Worm (Caenorhabditis elegans): ENCODE measurements around the gene inft-2.

inft-2 gene

DNA sequence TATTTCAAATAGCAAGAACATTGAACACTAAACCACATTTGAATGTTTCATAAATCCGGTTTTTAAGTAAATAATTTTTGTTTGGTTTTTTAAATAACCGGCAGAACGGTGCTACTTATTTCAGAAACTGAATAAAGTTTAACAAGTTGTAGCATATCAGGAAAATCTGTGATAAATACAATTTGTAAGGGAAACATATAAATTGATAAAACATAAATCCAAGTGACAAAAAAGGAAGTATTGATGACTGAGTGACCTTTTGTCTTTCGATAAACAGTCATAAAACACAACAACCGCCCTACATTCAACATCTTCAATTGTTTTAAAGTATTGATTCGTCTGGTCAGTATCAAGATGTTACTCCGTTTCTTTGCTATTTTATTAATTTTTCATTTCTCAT, 6.8 kb upstream of the inft-2 start, which contains the start of gene far-5:
Gene far-5, plus strand, starts transcription at position 301 of the 400 bp plus-strand sequence.
- peak in 1 of 6 experiments; percentile 29 for TF ChIP-seq elt-3 (tag; optimal IDR thresholded peaks at IDR 0.05)
- TF ChIP-seq aly-2 (tag; optimal IDR thresholded peaks at IDR 0.05) = no peak
- TF ChIP-seq blmp-1 (tag; optimal IDR thresholded peaks at IDR 0.05) = peak; percentile 30

DNA sequence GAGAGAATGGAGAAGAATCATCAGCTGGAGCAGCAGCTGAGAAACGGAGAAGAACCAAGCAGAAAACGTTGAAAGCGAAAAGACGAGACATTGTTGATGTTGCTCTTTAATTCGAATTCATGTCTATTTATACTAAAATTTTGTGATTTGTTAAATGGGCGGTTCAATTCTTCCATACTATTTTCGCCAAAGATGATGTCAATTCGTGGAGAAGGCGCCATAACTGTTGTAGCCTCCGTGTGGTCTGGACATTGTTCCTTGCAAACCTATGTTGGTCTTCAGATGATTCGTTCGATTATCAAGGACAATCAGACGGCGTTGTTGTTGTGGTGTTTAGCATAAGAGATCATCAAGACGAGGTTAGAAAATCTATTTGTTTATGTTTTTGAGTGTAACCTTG, 4.7 kb upstream of the inft-2 start, which contains the start of gene far-3:
Gene far-3, minus strand, starts transcription at position 101 of the 400 bp plus-strand sequence.
- TF ChIP-seq irx-1 (tag; optimal IDR thresholded peaks at IDR 0.05) (no peak), hpl-2 (GFP tag; optimal IDR thresholded peaks at IDR 0.05) (no peak), unc-98 (GFP tag; IDR thresholded peaks at IDR 0.05) (no peak), nhr-76 (tag; optimal IDR thresholded peaks at IDR 0.05) (no peak), mep-1 (tag; optimal IDR thresholded peaks at IDR 0.05) (no peak), fos-1 (tag; optimal IDR thresholded peaks at IDR 0.05) (no peak), ztf-4 (tag; optimal IDR thresholded peaks at IDR 0.05) (no peak), nhr-12 (tag; optimal IDR thresholded peaks at IDR 0.05) (no peak), C16A3.4 (tag; optimal IDR thresholded peaks at IDR 0.05) (no peak), ceh-8 (GFP tag; optimal IDR thresholded peaks at IDR 0.05) (no peak), C34B4.2 (tag; optimal IDR thresholded peaks at IDR 0.05) (no peak), alr-1 (tag; optimal IDR thresholded peaks at IDR 0.05; ENCODE audit: borderline replicate concordance) (no peak), nhr-11 (tag; optimal IDR thresholded peaks at IDR 0.05) (no peak), mdl-1 (tag; optimal IDR thresholded peaks at IDR 0.05) (no peak), nhr-77 (tag; optimal IDR thresholded peaks at IDR 0.05) (no peak), nhr-47 (tag; optimal IDR thresholded peaks at IDR 0.05) (no peak)

DNA sequence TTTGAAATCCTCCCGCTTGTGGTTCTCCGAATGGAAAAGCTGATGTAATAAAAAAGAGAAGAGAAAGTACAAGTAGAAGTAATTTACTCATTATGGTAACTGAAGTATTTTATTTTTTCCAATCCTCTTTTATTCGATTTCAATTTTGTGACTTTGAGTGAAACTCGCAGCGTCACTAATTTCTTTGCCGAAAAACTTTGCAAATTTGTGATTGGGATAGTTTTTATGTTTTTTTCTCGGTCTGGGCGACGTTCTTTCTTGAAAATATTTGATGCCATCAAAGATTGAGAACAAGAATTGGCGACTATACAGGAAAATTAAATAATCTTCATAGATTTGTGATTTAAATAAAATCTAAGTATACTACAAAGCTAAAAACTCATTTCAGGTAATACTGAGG, 2.6 kb upstream of the inft-2 start, which contains the start of gene far-4:
Gene far-4, minus strand, starts transcription at position 101 of the 400 bp plus-strand sequence.
- no peak for TF ChIP-seq ceh-90 (tag; optimal IDR thresholded peaks at IDR 0.05)

DNA sequence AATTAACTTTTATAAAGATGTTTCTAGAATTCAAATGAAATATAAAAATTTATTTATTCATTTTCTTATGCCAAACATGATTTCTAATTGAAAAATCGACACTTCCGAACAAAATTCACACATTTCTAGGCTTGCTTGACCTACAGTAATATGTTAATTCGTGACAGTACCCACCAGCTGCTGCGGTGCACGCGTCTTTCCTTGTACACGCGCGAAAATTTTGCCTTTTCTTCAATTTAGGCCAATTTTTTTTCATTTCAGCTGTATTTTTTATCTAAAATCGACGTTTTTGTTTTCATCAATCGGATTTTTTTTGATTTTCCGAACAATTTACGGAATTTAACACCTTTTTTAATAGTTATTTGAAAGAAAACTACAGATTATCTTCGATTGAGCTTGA, 2.0 kb upstream of the inft-2 start:
- no peak for TF ChIP-seq dpl-1 (GFP tag; optimal IDR thresholded peaks at IDR 0.05)
- no peak for TF ChIP-seq F16B12.6 (tag; optimal IDR thresholded peaks at IDR 0.05)
- no peak for TF ChIP-seq ceh-8 (GFP tag; optimal IDR thresholded peaks at IDR 0.05)
- no peak for TF ChIP-seq sptf-1 (tag; optimal IDR thresholded peaks at IDR 0.05)

DNA sequence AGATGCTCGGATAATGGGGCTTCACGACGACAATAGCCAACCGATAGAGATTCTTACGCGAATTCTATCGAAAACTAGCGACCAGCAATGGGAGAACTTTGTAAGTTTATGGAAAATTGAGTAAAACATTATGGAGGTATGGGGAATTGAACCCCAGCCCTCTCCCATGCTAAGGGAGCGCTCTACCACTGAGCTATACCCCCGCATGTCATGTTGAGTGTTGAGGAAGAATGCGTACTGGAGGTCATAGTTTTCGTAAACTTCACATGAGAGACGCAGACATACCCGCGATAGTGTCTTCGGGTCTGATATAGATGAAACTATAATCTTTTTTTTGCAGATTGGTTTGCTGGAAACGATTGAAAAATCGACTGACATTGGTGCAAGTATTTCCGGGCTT, 1.3 kb downstream of the inft-2 start:
- peak; percentile 59 for TF ChIP-seq unc-130 (tag; optimal IDR thresholded peaks at IDR 0.05)
- no peak for TF ChIP-seq Y116A8C.19 (tag; optimal IDR thresholded peaks at IDR 0.05; ENCODE audit: borderline replicate concordance)
- TF ChIP-seq dpl-1 (GFP tag; optimal IDR thresholded peaks at IDR 0.05) = peak in 2 of 3 experiments; percentile 47 to 67
- no peak for TF ChIP-seq ama-1 (optimal IDR thresholded peaks at IDR 0.05)
- TF ChIP-seq nhr-12 (tag; optimal IDR thresholded peaks at IDR 0.05) = no peak
- TF ChIP-seq alr-1 (tag; optimal IDR thresholded peaks at IDR 0.05; ENCODE audit: borderline replicate concordance) = no peak
- peak; percentile 66 for TF ChIP-seq fos-1 (tag; optimal IDR thresholded peaks at IDR 0.05)
- peak; percentile 32 for TF ChIP-seq tbx-2 (tag; optimal IDR thresholded peaks at IDR 0.05)
- no peak for TF ChIP-seq aha-1 (tag; optimal IDR thresholded peaks at IDR 0.05)
- TF ChIP-seq skn-1 (tag; optimal IDR thresholded peaks at IDR 0.05) = peak; percentile 58
- no peak for TF ChIP-seq C04F5.9 (tag; optimal IDR thresholded peaks at IDR 0.05)
- TF ChIP-seq lsy-2 (tag; optimal IDR thresholded peaks at IDR 0.05) = peak; percentile 47 to 70
- peak; percentile 85 for TF ChIP-seq snu-23 (GFP tag; optimal IDR thresholded peaks at IDR 0.05)
- TF ChIP-seq ceh-82 (tag; optimal IDR thresholded peaks at IDR 0.05) = peak; percentile 20 to 58 (median 54)
- peak; percentile 18 for TF ChIP-seq blmp-1 (tag; optimal IDR thresholded peaks at IDR 0.05)
- no peak for TF ChIP-seq ceh-8 (GFP tag; optimal IDR thresholded peaks at IDR 0.05)
- no peak for TF ChIP-seq mab-9 (GFP tag; IDR thresholded peaks at IDR 0.05)
- TF ChIP-seq xbp-1 (tag; optimal IDR thresholded peaks at IDR 0.05) = peak; percentile 38
- peak in 1 of 2 experiments; percentile 42 for TF ChIP-seq egl-27 (tag; optimal IDR thresholded peaks at IDR 0.05)
- TF ChIP-seq fkh-10 (GFP tag; optimal IDR thresholded peaks at IDR 0.05) = peak; percentile 14
- TF ChIP-seq zip-4 (GFP tag; optimal IDR thresholded peaks at IDR 0.05) = peak; percentile 15
- peak; percentile 50 to 56 for TF ChIP-seq efl-1 (optimal IDR thresholded peaks at IDR 0.05)
- peak; percentile 28 to 94 for TF ChIP-seq efl-1 (GFP tag; optimal IDR thresholded peaks at IDR 0.05 in 1 of 2)
- TF ChIP-seq lir-3 (tag; optimal IDR thresholded peaks at IDR 0.05; ENCODE audit: poor library complexity) = peak; percentile 34
- peak; percentile 74 for TF ChIP-seq nhr-20 (tag; optimal IDR thresholded peaks at IDR 0.05)
- TF ChIP-seq ztf-11 (tag; optimal IDR thresholded peaks at IDR 0.05) = peak in 1 of 2 experiments; percentile 5
- TF ChIP-seq jun-1 (tag; optimal IDR thresholded peaks at IDR 0.05) = peak; percentile 41
- TF ChIP-seq ets-5 (GFP tag; IDR thresholded peaks at IDR 0.05) = no peak
- no peak for TF ChIP-seq hlh-4 (tag; optimal IDR thresholded peaks at IDR 0.05)

Measured in whole organism, L1 larva.